Fruit fly (Drosophila melanogaster): ENCODE measurements around the gene Ir94c.

DNA sequence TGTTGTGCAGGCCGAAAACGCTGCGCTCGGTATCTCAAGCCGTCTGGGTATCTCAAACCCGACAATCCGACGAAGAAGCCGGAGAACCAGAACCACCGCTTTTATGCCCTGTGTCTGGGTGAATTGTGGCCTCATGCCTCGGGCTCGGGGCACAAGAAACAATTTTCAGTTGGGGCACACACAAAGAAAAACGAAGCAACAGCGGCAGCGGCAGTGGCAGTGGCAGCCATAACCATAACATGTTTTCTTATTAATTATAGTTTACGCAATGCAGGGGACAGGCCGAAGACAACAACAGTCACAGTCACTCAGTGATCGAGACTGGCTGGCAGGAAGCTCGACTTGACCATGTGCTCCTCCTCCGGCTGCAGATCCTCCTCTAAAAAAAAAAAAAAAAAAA lies 23.2 kb upstream of the Ir94c start:
- TF ChIP-seq eg (GFP tag; IDR thresholded peaks at IDR 0.05) (no peak), Sox102F (GFP tag; optimal IDR thresholded peaks at IDR 0.05) (peak; percentile 31), lz (GFP tag; optimal IDR thresholded peaks at IDR 0.05) (no peak), CG11762 (GFP tag; optimal IDR thresholded peaks at IDR 0.05; ENCODE audit: insufficient read depth) (no peak), dac (GFP tag; optimal IDR thresholded peaks at IDR 0.05) (no peak), CG10631 (GFP tag; optimal IDR thresholded peaks at IDR 0.05) (no peak), CG3919 (GFP tag; optimal IDR thresholded peaks at IDR 0.05) (peak; percentile 7), CG34406 (GFP tag; optimal IDR thresholded peaks at IDR 0.05) (no peak), Blimp-1 (GFP tag; optimal IDR thresholded peaks at IDR 0.05) (no peak)
